Fruit fly (Drosophila melanogaster) whole organism, pupa: Measurements from ENCODE around the gene Prm.
A peak's percentile ranks its signal among the peaks of the same experiment; 100 is the strongest.

Source experiments
- CG10348 ChIP-seq: fragments of 200-800 bp; sonication (Bioruptor generic); IDR thresholded peaks from 2 replicates; pipeline ENCODE4 v1.3.6; 2022; ENCODE audit warnings: missing biosample characterization, missing genetic modification characterization
- CG12605 ChIP-seq: fragments of 200-800 bp; sonication (Bioruptor generic); IDR thresholded peaks from 2 replicates; pipeline ENCODE4 v1.3.6; 2022; ENCODE audit warnings: missing biosample characterization, missing genetic modification characterization
- CG13204 ChIP-seq: fragments of 200-800 bp; sonication (Bioruptor generic); optimal IDR thresholded peaks from 2 replicates; lab custom pipeline; 2018; ENCODE audit warnings: missing biosample characterization, mild to moderate bottlenecking, missing genetic modification characterization, moderate library complexity
- CG14655 ChIP-seq: fragments of 200-800 bp; sonication (Bioruptor generic); optimal IDR thresholded peaks from 3 replicates; lab custom pipeline; 2017; ENCODE audit warnings: mild to moderate bottlenecking, missing biosample characterization, missing genetic modification reagents, missing genetic modification characterization
- CG15710 ChIP-seq: fragments of 200-800 bp; sonication (Bioruptor generic); optimal IDR thresholded peaks from 2 replicates; lab custom pipeline; 2018; ENCODE audit warnings: missing biosample characterization, mild to moderate bottlenecking, missing genetic modification characterization, moderate library complexity
- CG17806 ChIP-seq: fragments of 200-800 bp; sonication (Bioruptor generic); optimal IDR thresholded peaks from 2 replicates; lab custom pipeline; 2018; ENCODE audit warnings: missing biosample characterization, mild to moderate bottlenecking, missing genetic modification characterization, moderate library complexity
- CG32121 ChIP-seq: fragments of 200-800 bp; sonication (Bioruptor generic); IDR thresholded peaks from 2 replicates; pipeline ENCODE4 v1.3.6; 2022; ENCODE audit warnings: missing biosample characterization, missing genetic modification characterization
- CG34367 ChIP-seq: fragments of 200-800 bp; sonication (Bioruptor generic); optimal IDR thresholded peaks from 2 replicates; lab custom pipeline; 2018; ENCODE audit warnings: missing biosample characterization, mild to moderate bottlenecking, missing genetic modification characterization
- CG4496 ChIP-seq: fragments of 200-800 bp; sonication (Bioruptor generic); IDR thresholded peaks from 3 replicates; pipeline ENCODE4 v1.3.6; 2022; ENCODE audit warnings: missing biosample characterization, missing genetic modification characterization
- CG8159 ChIP-seq: fragments of 200-800 bp; sonication (Bioruptor generic); optimal IDR thresholded peaks from 3 replicates; lab custom pipeline; 2018; ENCODE audit warnings: missing biosample characterization, mild to moderate bottlenecking, missing genetic modification characterization, moderate library complexity
- CG8301 ChIP-seq: fragments of 200-800 bp; sonication (Bioruptor generic); optimal IDR thresholded peaks from 2 replicates; lab custom pipeline; 2018; ENCODE audit warnings: missing biosample characterization, mild to moderate bottlenecking, missing genetic modification characterization
- CG9948 ChIP-seq: fragments of 200-800 bp; sonication (Bioruptor generic); optimal IDR thresholded peaks from 2 replicates; lab custom pipeline; 2018; ENCODE audit warnings: missing biosample characterization, mild to moderate bottlenecking, missing genetic modification characterization, moderate library complexity
- D1 ChIP-seq: fragments of 200-800 bp; sonication (Bioruptor generic); optimal IDR thresholded peaks from 2 replicates; lab custom pipeline; 2018; ENCODE audit warnings: missing biosample characterization, mild to moderate bottlenecking, missing genetic modification characterization, moderate library complexity
- EcR ChIP-seq: fragments of 200-800 bp; sonication (Bioruptor generic); optimal IDR thresholded peaks from 3 replicates; lab custom pipeline; 2019; ENCODE audit warnings: missing biosample characterization, missing genetic modification characterization, mild to moderate bottlenecking, moderate library complexity, missing genetic modification reagents
- Ets98B ChIP-seq: fragments of 200-800 bp; sonication (Bioruptor generic); IDR thresholded peaks from 2 replicates; pipeline ENCODE4 v1.3.6; 2022; ENCODE audit warnings: missing biosample characterization, missing genetic modification characterization
- Pif1A ChIP-seq: fragments of 200-800 bp; sonication (Bioruptor generic); optimal IDR thresholded peaks from 3 replicates; lab custom pipeline; 2016; ENCODE audit warnings: missing biosample characterization, missing genetic modification characterization
- Pif1B ChIP-seq: fragments of 200-800 bp; sonication (Bioruptor generic); optimal IDR thresholded peaks from 3 replicates; lab custom pipeline; 2016; ENCODE audit warnings: missing biosample characterization, missing genetic modification characterization
- Snoo ChIP-seq: fragments of 200-800 bp; sonication (Bioruptor generic); optimal IDR thresholded peaks from 3 replicates; lab custom pipeline; 2017; ENCODE audit warnings: missing biosample characterization, mild to moderate bottlenecking, missing genetic modification characterization, inconsistent platforms
- fd96Ca ChIP-seq: fragments of 200-800 bp; sonication (Bioruptor generic); IDR thresholded peaks from 3 replicates; pipeline ENCODE4 v1.3.6; 2022; ENCODE audit warnings: missing biosample characterization, missing genetic modification characterization
- gl ChIP-seq: fragments of 200-800 bp; sonication (Bioruptor generic); optimal IDR thresholded peaks from 2 replicates; lab custom pipeline; 2018; ENCODE audit warnings: missing biosample characterization, mild to moderate bottlenecking, missing genetic modification characterization
- rn ChIP-seq: fragments of 200-800 bp; sonication (Bioruptor generic); IDR thresholded peaks from 2 replicates; pipeline ENCODE4 v1.3.6; 2022; ENCODE audit warnings: missing biosample characterization, missing genetic modification characterization

The Prm gene

dm6 chr3L:8780723-8781296 is 35.7 kb upstream of the Prm start:
- no peak for TF ChIP-seq CG34367 (tag; lab: Kevin White, UChicago)
- TF ChIP-seq D1 (tag; lab: Kevin White, UChicago) = no peak
- TF ChIP-seq CG15710 = no peak
- no peak for TF ChIP-seq Pif1A
- no peak for TF ChIP-seq CG17806 (tag; lab: Kevin White, UChicago)
- no peak for TF ChIP-seq Ets98B (GFP tag; lab: Robert Waterston, UW)
- no peak for TF ChIP-seq Snoo (tag; lab: Kevin White, UChicago)
- TF ChIP-seq fd96Ca (GFP tag; lab: Robert Waterston, UW) = no peak
- TF ChIP-seq CG8159 (tag; lab: Kevin White, UChicago) = no peak
- TF ChIP-seq CG14655 = no peak
- TF ChIP-seq rn (GFP tag; lab: Robert Waterston, UW) = no peak
- no peak for TF ChIP-seq CG32121 (GFP tag; lab: Robert Waterston, UW)
- no peak for TF ChIP-seq CG10348 (GFP tag; lab: Robert Waterston, UW)
- TF ChIP-seq CG4496 (GFP tag; lab: Robert Waterston, UW) = no peak

- TF ChIP-seq Snoo (tag; lab: Kevin White, UChicago) = no peak
- TF ChIP-seq CG15710 = no peak
- TF ChIP-seq CG14655 = no peak
- TF ChIP-seq CG17806 (tag; lab: Kevin White, UChicago) = no peak
- TF ChIP-seq CG8159 (tag; lab: Kevin White, UChicago) = no peak
- TF ChIP-seq D1 (tag; lab: Kevin White, UChicago) = no peak
- no peak for TF ChIP-seq CG12605 (GFP tag; lab: Robert Waterston, UW)
- TF ChIP-seq CG4496 (GFP tag; lab: Robert Waterston, UW) = no peak
- no peak for TF ChIP-seq CG8301 (tag; lab: Kevin White, UChicago)
- TF ChIP-seq EcR = no peak
- TF ChIP-seq Ets98B (GFP tag; lab: Robert Waterston, UW) = no peak
- no peak for TF ChIP-seq CG9948
- no peak for TF ChIP-seq CG13204
- TF ChIP-seq CG10348 (GFP tag; lab: Robert Waterston, UW) = no peak
- no peak for TF ChIP-seq fd96Ca (GFP tag; lab: Robert Waterston, UW)
- TF ChIP-seq CG34367 (tag; lab: Kevin White, UChicago) = no peak
- TF ChIP-seq Pif1B (GFP tag; lab: Kevin White, UChicago) = no peak
- TF ChIP-seq rn (GFP tag; lab: Robert Waterston, UW) = no peak
Measured at dm6 chr3L:8777313-8777924, 32.3 kb upstream of the Prm start.

- TF ChIP-seq D1 (tag; lab: Kevin White, UChicago) (no peak), CG12605 (GFP tag; lab: Robert Waterston, UW) (no peak), CG4496 (GFP tag; lab: Robert Waterston, UW) (no peak), Pif1A (peak; percentile 0), CG14655 (no peak), Snoo (tag; lab: Kevin White, UChicago) (no peak), EcR (peak; percentile 58), CG13204 (peak; percentile 53), CG10348 (GFP tag; lab: Robert Waterston, UW) (no peak), CG34367 (tag; lab: Kevin White, UChicago) (peak; percentile 11), CG8159 (tag; lab: Kevin White, UChicago) (peak; percentile 37), CG32121 (GFP tag; lab: Robert Waterston, UW) (no peak), CG8301 (tag; lab: Kevin White, UChicago) (no peak), rn (GFP tag; lab: Robert Waterston, UW) (no peak), Pif1B (GFP tag; lab: Kevin White, UChicago) (no peak), fd96Ca (GFP tag; lab: Robert Waterston, UW) (no peak), CG9948 (no peak), CG15710 (peak; percentile 25), gl (tag; lab: Kevin White, UChicago) (peak; percentile 58), Ets98B (GFP tag; lab: Robert Waterston, UW) (no peak), CG17806 (tag; lab: Kevin White, UChicago) (no peak)
- TF ChIP-seq, all 21 proteins: peak for 7
Measured at dm6 chr3L:8774974-8775731, 30.0 kb upstream of the Prm start.

- TF ChIP-seq gl (tag; lab: Kevin White, UChicago) (no peak), fd96Ca (GFP tag; lab: Robert Waterston, UW) (no peak), CG8159 (tag; lab: Kevin White, UChicago) (no peak), CG12605 (GFP tag; lab: Robert Waterston, UW) (no peak), D1 (tag; lab: Kevin White, UChicago) (no peak), CG10348 (GFP tag; lab: Robert Waterston, UW) (no peak), rn (GFP tag; lab: Robert Waterston, UW) (no peak), Ets98B (GFP tag; lab: Robert Waterston, UW) (no peak)
- TF ChIP-seq, all 21 proteins: peak for 0
Measured at dm6 chr3L:8773713-8774112, 28.6 kb upstream of the Prm start.

- peak; percentile 66 for TF ChIP-seq CG12605 (GFP tag; lab: Robert Waterston, UW)
- TF ChIP-seq D1 (tag; lab: Kevin White, UChicago) = peak; percentile 52
- TF ChIP-seq CG15710 = peak; percentile 73
- TF ChIP-seq CG9948 = peak; percentile 64
- TF ChIP-seq CG8159 (tag; lab: Kevin White, UChicago) = peak; percentile 77
- TF ChIP-seq Ets98B (GFP tag; lab: Robert Waterston, UW) = peak; percentile 70
- TF ChIP-seq CG4496 (GFP tag; lab: Robert Waterston, UW) = peak; percentile 72; the same call in 2 of the 3 replicates
- no peak for TF ChIP-seq CG10348 (GFP tag; lab: Robert Waterston, UW)
- peak; percentile 22 for TF ChIP-seq Pif1B (GFP tag; lab: Kevin White, UChicago)
- TF ChIP-seq CG17806 (tag; lab: Kevin White, UChicago) = peak; percentile 75
- peak; percentile 12 for TF ChIP-seq Snoo (tag; lab: Kevin White, UChicago)
- TF ChIP-seq CG8301 (tag; lab: Kevin White, UChicago) = peak; percentile 67
- TF ChIP-seq gl (tag; lab: Kevin White, UChicago) = peak; percentile 27
- TF ChIP-seq Pif1A = peak; percentile 70
- peak; percentile 7 for TF ChIP-seq CG13204
- TF ChIP-seq EcR = peak; percentile 55
- TF ChIP-seq fd96Ca (GFP tag; lab: Robert Waterston, UW) = 0 out of 3 replicates have a peak, but pooled peaks have one; percentile 57
- TF ChIP-seq CG34367 (tag; lab: Kevin White, UChicago) = peak; percentile 71
- TF ChIP-seq CG32121 (GFP tag; lab: Robert Waterston, UW) = peak; percentile 65
- TF ChIP-seq rn (GFP tag; lab: Robert Waterston, UW) = no peak
- TF ChIP-seq CG14655 = peak; percentile 65
Measured at dm6 chr3L:8772998-8773684, 28.0 kb upstream of the Prm start.
